Worm (Caenorhabditis elegans) whole organism, early embryonic: ENCODE results near the gene srz-20.
A peak's percentile ranks its signal among the peaks of the same experiment; 100 is the strongest.

Experiments
- B0310.2 ChIP-seq: sonication (generic microtip); optimal IDR thresholded peaks from 2 replicates; lab custom pipeline; 2016; ENCODE audit warnings: mild to moderate bottlenecking, missing genetic modification characterization, missing compliant biosample characterization
- F13C5.2 ChIP-seq: sonication (generic microtip); optimal IDR thresholded peaks from 2 replicates; lab custom pipeline; 2017; ENCODE audit warnings: mild to moderate bottlenecking, missing genetic modification characterization, inconsistent platforms, missing compliant biosample characterization
- aly-1 ChIP-seq: sonication (generic microtip); optimal IDR thresholded peaks from 2 replicates; lab custom pipeline; 2016; ENCODE audit warnings: missing genetic modification characterization, missing compliant biosample characterization
- ama-1 ChIP-seq: fragments of 150-350 bp; optimal IDR thresholded peaks from 2 replicates; lab custom pipeline; 2014
- ceh-13 ChIP-seq: fragments of 200-800 bp; sonication (Bioruptor generic); optimal IDR thresholded peaks from 2 replicates; lab custom pipeline; 2018; ENCODE audit warnings: mild to moderate bottlenecking, missing genetic modification characterization, missing compliant biosample characterization
- ceh-36 ChIP-seq: sonication (generic microtip); optimal IDR thresholded peaks from 2 replicates; lab custom pipeline; 2016; ENCODE audit warnings: missing genetic modification characterization, inconsistent platforms, missing compliant biosample characterization
- ets-7 ChIP-seq: sonication (generic microtip); optimal IDR thresholded peaks from 2 replicates; lab custom pipeline; 2016; ENCODE audit warnings: missing genotype, missing genetic modification characterization, missing compliant biosample characterization
- flt-1 ChIP-seq: fragments of 200-800 bp; sonication (Bioruptor generic); IDR thresholded peaks from 2 replicates; pipeline ENCODE4 v1.3.6; 2022; ENCODE audit warnings: missing genetic modification characterization, missing compliant biosample characterization
- hmbx-1 ChIP-seq: sonication (generic microtip); optimal IDR thresholded peaks from 2 replicates; lab custom pipeline; 2016; ENCODE audit warnings: mild to moderate bottlenecking, missing genetic modification characterization, missing compliant biosample characterization
- hmg-4 ChIP-seq: fragments of 200-800 bp; sonication (Bioruptor generic); optimal IDR thresholded peaks from 2 replicates; lab custom pipeline; 2018; ENCODE audit warnings: mild to moderate bottlenecking, missing genetic modification characterization, missing compliant biosample characterization
- hnd-1 ChIP-seq: sonication (generic microtip); optimal IDR thresholded peaks from 2 replicates; lab custom pipeline; 2016; ENCODE audit warnings: missing genetic modification characterization, missing compliant biosample characterization
- pes-1 ChIP-seq: fragments of 200-800 bp; sonication (Bioruptor generic); IDR thresholded peaks from 2 replicates; pipeline ENCODE4 v1.3.6; 2022; ENCODE audit warnings: missing genetic modification reagents, missing genetic modification characterization, missing compliant biosample characterization
- scrt-1 ChIP-seq: fragments of 200-800 bp; sonication (Bioruptor generic); IDR thresholded peaks from 2 replicates; pipeline ENCODE4 v1.3.6; 2022; ENCODE audit warnings: missing genetic modification characterization, missing compliant biosample characterization
- sea-1 ChIP-seq: fragments of 200-800 bp; sonication (Bioruptor generic); conservative IDR thresholded peaks from 2 replicates; pipeline ENCODE4 v1.3.6; 2022; ENCODE audit warnings: missing genetic modification characterization, missing compliant biosample characterization
- tbx-11 ChIP-seq: fragments of 200-800 bp; sonication (Bioruptor generic); IDR thresholded peaks from 2 replicates; pipeline ENCODE4 v1.3.6; 2022; ENCODE audit warnings: missing genetic modification characterization, missing compliant biosample characterization
- tbx-37 ChIP-seq: fragments of 200-800 bp; sonication (Bioruptor generic); conservative IDR thresholded peaks from 2 replicates; pipeline ENCODE4 v1.3.6; 2022; ENCODE audit warnings: missing genetic modification reagents, missing genetic modification characterization, missing compliant biosample characterization
- tra-4 ChIP-seq: sonication (generic microtip); optimal IDR thresholded peaks from 2 replicates; lab custom pipeline; 2017; ENCODE audit warnings: missing genetic modification characterization, missing compliant biosample characterization

srz-20 gene

ce11 chrIV:3937097-3937496, 21.7 kb downstream of the srz-20 start, which contains the start of gene clec-71:
Gene clec-71 (plus strand): TSS chrIV:3937458.
- TF ChIP-seq tbx-37 (GFP tag; lab: Robert Waterston, UW) (no peak), pes-1 (no peak), tra-4 (tag; lab: Kevin White, UChicago) (no peak), ets-7 (tag; lab: Kevin White, UChicago) (no peak), ceh-36 (tag; lab: Kevin White, UChicago) (no peak), flt-1 (GFP tag; lab: Robert Waterston, UW) (no peak), sea-1 (GFP tag; lab: Robert Waterston, UW) (no peak), hnd-1 (no peak), ceh-13 (GFP tag; lab: Kevin White, UChicago) (no peak), hmg-4 (GFP tag; lab: Kevin White, UChicago) (no peak), aly-1 (tag; lab: Kevin White, UChicago) (no peak), F13C5.2 (tag; lab: Kevin White, UChicago) (no peak), B0310.2 (no peak), tbx-11 (no peak)

DNA sequence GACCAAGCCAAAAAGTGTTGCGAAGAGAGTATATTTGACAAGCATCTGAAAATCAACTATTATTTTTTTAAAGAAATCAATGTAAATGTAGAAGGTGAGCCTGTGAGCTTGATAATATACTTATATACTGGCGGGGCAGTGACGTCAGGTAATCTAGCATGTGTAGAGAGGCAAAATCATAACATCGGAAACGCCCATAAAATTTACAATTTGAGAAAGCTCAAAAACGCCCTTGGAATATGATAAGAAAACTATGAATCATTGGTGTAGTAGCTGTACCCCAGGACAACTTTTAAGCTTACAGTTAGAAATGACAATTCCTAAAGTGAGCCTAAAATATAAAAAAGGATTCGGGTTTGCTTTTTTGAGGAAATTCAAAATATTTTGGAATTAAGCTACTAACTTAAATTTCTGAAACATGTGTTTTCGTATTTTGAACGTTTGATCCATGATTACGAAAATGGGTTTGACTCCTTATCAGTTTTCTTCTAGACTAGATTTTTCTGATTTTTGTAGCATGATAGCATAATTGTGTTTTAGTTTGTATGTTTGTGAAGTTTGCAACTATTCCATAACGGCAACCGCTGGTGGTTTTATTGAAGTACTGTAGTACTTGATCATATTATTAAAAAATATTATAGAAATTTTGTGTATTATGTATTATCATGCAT, 26.4 kb downstream of the srz-20 start, which contains the start of gene clec-174:
TSS of gene clec-174 (minus strand) at position 51 of the 671 bp plus-strand sequence.
- TF ChIP-seq ceh-36 (tag; lab: Kevin White, UChicago) (no peak), flt-1 (GFP tag; lab: Robert Waterston, UW) (no peak), tbx-11 (no peak), B0310.2 (no peak), F13C5.2 (tag; lab: Kevin White, UChicago) (no peak), tra-4 (tag; lab: Kevin White, UChicago) (no peak), ceh-13 (GFP tag; lab: Kevin White, UChicago) (no peak), hmbx-1 (tag; lab: Kevin White, UChicago) (no peak), aly-1 (tag; lab: Kevin White, UChicago) (no peak), hnd-1 (no peak), scrt-1 (GFP tag; lab: Robert Waterston, UW) (no peak), sea-1 (GFP tag; lab: Robert Waterston, UW) (no peak), pes-1 (no peak)

DNA sequence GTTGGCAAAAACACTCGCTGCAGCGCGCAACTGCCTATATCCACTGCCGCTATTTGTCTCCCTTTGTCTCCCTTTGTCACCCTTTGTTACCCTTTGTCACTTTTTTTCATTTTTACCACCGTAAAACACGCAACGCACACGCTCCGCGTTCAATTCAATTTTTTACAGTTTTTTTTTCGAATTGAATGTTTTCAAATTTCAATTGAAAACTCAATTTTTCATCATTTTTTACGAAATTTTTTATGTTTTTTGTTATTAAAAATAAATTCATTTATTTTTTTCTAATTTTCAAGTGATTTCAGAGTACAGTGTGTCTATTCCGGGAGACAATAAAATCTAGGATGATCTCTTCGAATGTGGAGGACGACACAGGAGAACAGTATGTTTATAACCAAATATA, 27.6 kb downstream of the srz-20 start, which contains the start of gene Y46C8AL.11:
TSS of gene Y46C8AL.11 (plus strand) at position 301 of the 400 bp plus-strand sequence.
- TF ChIP-seq B0310.2 (no peak), F13C5.2 (tag; lab: Kevin White, UChicago) (no peak), aly-1 (tag; lab: Kevin White, UChicago) (no peak), scrt-1 (GFP tag; lab: Robert Waterston, UW) (no peak), ets-7 (tag; lab: Kevin White, UChicago) (no peak), ceh-36 (tag; lab: Kevin White, UChicago) (no peak), flt-1 (GFP tag; lab: Robert Waterston, UW) (no peak), hnd-1 (no peak)

ce11 chrIV:3944459-3944858, 29.1 kb downstream of the srz-20 start, which contains the start of gene clec-72:
Gene clec-72 (plus strand): TSS chrIV:3944816.
- TF ChIP-seq aly-1 (tag; lab: Kevin White, UChicago) (no peak), ama-1 (lab: Kevin White, UChicago) (no peak), ceh-13 (GFP tag; lab: Kevin White, UChicago) (no peak), hmg-4 (GFP tag; lab: Kevin White, UChicago) (no peak), ets-7 (tag; lab: Kevin White, UChicago) (no peak), F13C5.2 (tag; lab: Kevin White, UChicago) (no peak), tbx-11 (no peak), tbx-37 (GFP tag; lab: Robert Waterston, UW) (no peak), B0310.2 (no peak), pes-1 (no peak), scrt-1 (GFP tag; lab: Robert Waterston, UW) (no peak), ceh-36 (tag; lab: Kevin White, UChicago) (no peak), flt-1 (GFP tag; lab: Robert Waterston, UW) (no peak), sea-1 (GFP tag; lab: Robert Waterston, UW) (no peak), hnd-1 (no peak), hmbx-1 (tag; lab: Kevin White, UChicago) (no peak)

DNA sequence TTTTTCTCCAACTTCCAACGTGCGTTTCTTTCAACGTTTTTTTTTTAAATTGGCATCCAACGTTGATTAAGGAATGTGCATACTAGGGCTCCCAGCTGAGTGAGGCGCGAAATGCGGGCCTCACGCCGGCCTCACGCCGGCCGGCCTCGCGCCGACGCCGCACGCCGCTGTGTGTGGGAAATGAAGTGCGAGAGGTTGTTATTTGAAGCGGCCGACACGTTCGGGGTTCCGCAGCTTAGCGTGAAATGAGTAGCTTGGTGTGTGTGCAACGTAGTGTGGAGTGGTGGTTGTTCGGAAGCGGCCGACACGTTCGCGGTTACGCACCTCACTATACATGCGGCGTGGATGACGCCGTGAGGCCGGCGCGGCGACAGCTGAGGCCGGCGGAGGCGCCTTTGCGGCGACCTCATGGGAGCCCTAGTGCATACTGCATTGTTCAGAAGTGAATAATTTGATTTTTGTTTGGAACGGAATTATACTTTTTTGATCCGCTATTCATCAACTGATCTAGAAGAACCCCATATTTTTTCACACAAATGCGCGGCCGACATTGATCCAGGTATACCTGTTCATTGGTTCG, 32.1 kb downstream of the srz-20 start:
- TF ChIP-seq scrt-1 (GFP tag; lab: Robert Waterston, UW) = 0 out of 2 replicates have a peak, but pooled peaks have one; percentile 32

ce11 chrIV:3956095-3956494, 40.7 kb downstream of the srz-20 start, which contains the start of gene clec-73:
Gene clec-73 (minus strand): TSS chrIV:3956195.
- TF ChIP-seq ceh-13 (GFP tag; lab: Kevin White, UChicago) = no peak
- no peak for TF ChIP-seq ets-7 (tag; lab: Kevin White, UChicago)
- TF ChIP-seq ama-1 (lab: Kevin White, UChicago) = no peak
- TF ChIP-seq ceh-36 (tag; lab: Kevin White, UChicago) = no peak
- no peak for TF ChIP-seq aly-1 (tag; lab: Kevin White, UChicago)
- no peak for TF ChIP-seq hmbx-1 (tag; lab: Kevin White, UChicago)
- no peak for TF ChIP-seq pes-1
- TF ChIP-seq tbx-11 = no peak
- no peak for TF ChIP-seq sea-1 (GFP tag; lab: Robert Waterston, UW)
- no peak for TF ChIP-seq flt-1 (GFP tag; lab: Robert Waterston, UW)
- TF ChIP-seq B0310.2 = no peak
- no peak for TF ChIP-seq scrt-1 (GFP tag; lab: Robert Waterston, UW)
- TF ChIP-seq tra-4 (tag; lab: Kevin White, UChicago) = no peak
- no peak for TF ChIP-seq tbx-37 (GFP tag; lab: Robert Waterston, UW)
- TF ChIP-seq hmg-4 (GFP tag; lab: Kevin White, UChicago) = no peak
- TF ChIP-seq hnd-1 = no peak
- no peak for TF ChIP-seq F13C5.2 (tag; lab: Kevin White, UChicago)

- TF ChIP-seq ceh-13 (GFP tag; lab: Kevin White, UChicago) (no peak), ets-7 (tag; lab: Kevin White, UChicago) (no peak), scrt-1 (GFP tag; lab: Robert Waterston, UW) (no peak), tbx-11 (no peak), pes-1 (no peak), tbx-37 (GFP tag; lab: Robert Waterston, UW) (no peak), hnd-1 (no peak), hmg-4 (GFP tag; lab: Kevin White, UChicago) (no peak)
Measured at ce11 chrIV:3956705-3957104, 41.3 kb downstream of the srz-20 start, which contains the start of gene clec-74. Gene clec-74 (plus strand): TSS chrIV:3957005.
